Fruit fly (Drosophila melanogaster) whole organism, prepupa: Measurements from ENCODE around the gene Tep4.

Experiments used
- CG10631 ChIP-seq: fragments of 200-800 bp; sonication (Bioruptor generic); optimal IDR thresholded peaks from 2 replicates; lab custom pipeline; 2016; ENCODE audit warnings: missing biosample characterization, missing genetic modification characterization
- CG11294 ChIP-seq: fragments of 200-800 bp; sonication (Bioruptor generic); IDR thresholded peaks from 2 replicates; pipeline ENCODE4 v1.3.6; 2022; ENCODE audit warnings: missing biosample characterization, missing genetic modification characterization
- CG11762 ChIP-seq: fragments of 200-800 bp; sonication (Bioruptor generic); optimal IDR thresholded peaks from 3 replicates; lab custom pipeline; 2016; ENCODE audit warnings: missing biosample characterization, missing genetic modification characterization; ENCODE audit not compliant: insufficient read depth
- CG15336 ChIP-seq: fragments of 200-800 bp; sonication (Bioruptor generic); IDR thresholded peaks from 2 replicates; pipeline ENCODE4 v1.3.6; 2022; ENCODE audit warnings: missing biosample characterization, missing genetic modification characterization
- CG16779 ChIP-seq: fragments of 200-800 bp; sonication (Bioruptor generic); optimal IDR thresholded peaks from 3 replicates; lab custom pipeline; 2017; ENCODE audit warnings: missing biosample characterization, mild to moderate bottlenecking, missing genetic modification characterization
- CG3032 ChIP-seq: fragments of 200-800 bp; optimal IDR thresholded peaks from 2 replicates; lab custom pipeline; 2019; ENCODE audit warnings: missing biosample characterization, mild to moderate bottlenecking, missing genetic modification characterization, moderate library complexity
- CG31627 ChIP-seq: fragments of 200-800 bp; sonication (Bioruptor generic); optimal IDR thresholded peaks from 3 replicates; lab custom pipeline; 2016; ENCODE audit warnings: missing biosample characterization, missing genetic modification characterization
- CG32006 ChIP-seq: fragments of 200-800 bp; sonication (Bioruptor generic); optimal IDR thresholded peaks from 3 replicates; lab custom pipeline; 2017; ENCODE audit warnings: missing biosample characterization, mild to moderate bottlenecking, missing genetic modification characterization
- CG34406 ChIP-seq: fragments of 200-800 bp; sonication (Bioruptor generic); optimal IDR thresholded peaks from 3 replicates; lab custom pipeline; 2016; ENCODE audit warnings: missing biosample characterization, missing genetic modification characterization
- CG3919 ChIP-seq: fragments of 200-800 bp; sonication (Bioruptor generic); optimal IDR thresholded peaks from 3 replicates; lab custom pipeline; 2016; ENCODE audit warnings: missing biosample characterization, missing genetic modification characterization
- CG6163 ChIP-seq: fragments of 200-800 bp; sonication (Bioruptor generic); IDR thresholded peaks from 3 replicates; pipeline ENCODE4 v1.3.6; 2022; ENCODE audit warnings: missing biosample characterization, missing genetic modification characterization
- CG6276 ChIP-seq: fragments of 200-800 bp; sonication (Bioruptor generic); optimal IDR thresholded peaks from 2 replicates; lab custom pipeline; 2017; ENCODE audit warnings: missing biosample characterization, mild to moderate bottlenecking, missing genetic modification characterization
- CG6808 ChIP-seq: fragments of 200-800 bp; sonication (Bioruptor generic); optimal IDR thresholded peaks from 3 replicates; lab custom pipeline; 2017; ENCODE audit warnings: missing biosample characterization, missing genetic modification characterization, mild to moderate bottlenecking, moderate library complexity, missing genetic modification reagents
- CG8119 ChIP-seq: fragments of 200-800 bp; sonication (Bioruptor generic); IDR thresholded peaks from 3 replicates; pipeline ENCODE4 v1.3.6; 2022; ENCODE audit warnings: missing biosample characterization, missing genetic modification characterization
- CG8319 ChIP-seq: fragments of 200-800 bp; sonication (Bioruptor generic); optimal IDR thresholded peaks from 3 replicates; lab custom pipeline; 2016; ENCODE audit warnings: missing biosample characterization, missing genetic modification characterization
- CG8632 ChIP-seq: fragments of 200-800 bp; sonication (Bioruptor generic); optimal IDR thresholded peaks from 3 replicates; lab custom pipeline; 2016; ENCODE audit warnings: missing biosample characterization, missing genetic modification characterization
- CG9139 ChIP-seq: fragments of 200-800 bp; sonication (Bioruptor generic); optimal IDR thresholded peaks from 3 replicates; lab custom pipeline; 2017; ENCODE audit warnings: missing biosample characterization, mild to moderate bottlenecking, missing genetic modification characterization
- Eip75B ChIP-seq: fragments of 200-800 bp; sonication (Bioruptor generic); optimal IDR thresholded peaks from 3 replicates; lab custom pipeline; 2016; ENCODE audit warnings: missing biosample characterization, missing genetic modification characterization
- Eip78C ChIP-seq: fragments of 200-800 bp; sonication (Bioruptor generic); peaks from one replicate; lab custom pipeline; 2016; ENCODE audit warnings: missing biosample characterization, missing genetic modification characterization
- Ets96B ChIP-seq: fragments of 200-800 bp; optimal IDR thresholded peaks from 2 replicates; lab custom pipeline; 2019; ENCODE audit warnings: missing biosample characterization, mild to moderate bottlenecking, missing genetic modification characterization, moderate library complexity
- Hr39 ChIP-seq: fragments of 200-800 bp; sonication (Bioruptor generic); optimal IDR thresholded peaks from 2 replicates; lab custom pipeline; 2016; ENCODE audit warnings: missing biosample characterization, missing genetic modification characterization
- Hr4 ChIP-seq: fragments of 200-800 bp; sonication (Bioruptor generic); optimal IDR thresholded peaks from 3 replicates; lab custom pipeline; 2016; ENCODE audit warnings: missing biosample characterization, missing genetic modification characterization
- Lpt ChIP-seq: fragments of 200-800 bp; sonication (Bioruptor generic); optimal IDR thresholded peaks from 3 replicates; lab custom pipeline; 2016; ENCODE audit warnings: missing biosample characterization, missing genetic modification characterization
- Met ChIP-seq: fragments of 200-800 bp; sonication (Bioruptor generic); optimal IDR thresholded peaks from 3 replicates; lab custom pipeline; 2016; ENCODE audit warnings: missing biosample characterization, missing genetic modification characterization
- OdsH ChIP-seq: fragments of 200-800 bp; sonication (Bioruptor generic); optimal IDR thresholded peaks from 3 replicates; lab custom pipeline; 2016; ENCODE audit warnings: missing biosample characterization, missing genetic modification characterization
- Smox ChIP-seq: fragments of 200-800 bp; sonication (Bioruptor generic); optimal IDR thresholded peaks from 3 replicates; lab custom pipeline; 2016; ENCODE audit warnings: missing biosample characterization, missing genetic modification characterization
- Sox102F ChIP-seq: fragments of 200-800 bp; sonication (Bioruptor generic); optimal IDR thresholded peaks from 2 replicates; lab custom pipeline; 2016; ENCODE audit warnings: missing biosample characterization, mild to moderate bottlenecking, missing genetic modification characterization
- Sox14 ChIP-seq: fragments of 200-800 bp; sonication (Bioruptor generic); optimal IDR thresholded peaks from 3 replicates; lab custom pipeline; 2016; ENCODE audit warnings: missing biosample characterization, missing genetic modification characterization
- Sox15 ChIP-seq: fragments of 200-800 bp; sonication (Bioruptor generic); optimal IDR thresholded peaks from 3 replicates; lab custom pipeline; 2016; ENCODE audit warnings: missing biosample characterization, missing genetic modification characterization
- acj6 ChIP-seq: fragments of 200-800 bp; sonication (Bioruptor generic); optimal IDR thresholded peaks from 3 replicates; lab custom pipeline; 2016; ENCODE audit warnings: missing biosample characterization, missing genetic modification characterization
- dac ChIP-seq: fragments of 200-800 bp; sonication (Bioruptor generic); optimal IDR thresholded peaks from 2 replicates; lab custom pipeline; 2017; ENCODE audit warnings: missing biosample characterization, mild to moderate bottlenecking, missing genetic modification characterization
- dsx ChIP-seq: fragments of 200-800 bp; optimal IDR thresholded peaks from 3 replicates; lab custom pipeline; 2019; ENCODE audit warnings: missing biosample characterization, mild to moderate bottlenecking, missing genetic modification characterization, moderate library complexity; ENCODE audit not compliant: poor library complexity, severe bottlenecking
- eg ChIP-seq: fragments of 200-800 bp; sonication (Bioruptor generic); IDR thresholded peaks from 3 replicates; pipeline ENCODE4 v1.3.6; 2022; ENCODE audit warnings: missing biosample characterization, missing genetic modification characterization
- esn ChIP-seq: fragments of 200-800 bp; sonication (Bioruptor generic); optimal IDR thresholded peaks from 2 replicates; lab custom pipeline; 2016; ENCODE audit warnings: missing biosample characterization, mild to moderate bottlenecking, missing genetic modification characterization, moderate library complexity
- fkh ChIP-seq: fragments of 200-800 bp; sonication (Bioruptor generic); optimal IDR thresholded peaks from 3 replicates; lab custom pipeline; 2017; ENCODE audit warnings: missing biosample characterization, mild to moderate bottlenecking, missing genetic modification characterization, moderate library complexity
- lz ChIP-seq: fragments of 200-800 bp; sonication (Bioruptor generic); optimal IDR thresholded peaks from 3 replicates; lab custom pipeline; 2016; ENCODE audit warnings: missing biosample characterization, missing genetic modification characterization
- net ChIP-seq: fragments of 200-800 bp; sonication (Bioruptor generic); optimal IDR thresholded peaks from 3 replicates; lab custom pipeline; 2016; ENCODE audit warnings: missing biosample characterization, missing genetic modification characterization
- pdm3 ChIP-seq: fragments of 200-800 bp; sonication (Bioruptor generic); optimal IDR thresholded peaks from 3 replicates; lab custom pipeline; 2016; ENCODE audit warnings: missing biosample characterization, missing genetic modification characterization
- ss ChIP-seq, 2 experiments: fragments of 200-800 bp; sonication (Bioruptor generic); optimal IDR thresholded peaks; 2 replicates in 1 of 2; 3 replicates in 1 of 2; lab custom pipeline; 2017 to 2018; ENCODE audit warnings: mild to moderate bottlenecking in 2 of 2, missing biosample characterization in 2 of 2, missing genetic modification characterization in 2 of 2, moderate library complexity in 1 of 2
- svp ChIP-seq: fragments of 200-800 bp; sonication (Bioruptor generic); peaks from one replicate; lab custom pipeline; 2016; ENCODE audit warnings: missing biosample characterization, missing genetic modification characterization
- topi ChIP-seq: fragments of 200-800 bp; sonication (Bioruptor generic); optimal IDR thresholded peaks from 3 replicates; lab custom pipeline; 2016; ENCODE audit warnings: missing biosample characterization, missing genetic modification characterization
- vri ChIP-seq: fragments of 200-800 bp; sonication (Bioruptor generic); optimal IDR thresholded peaks from 3 replicates; lab custom pipeline; 2016; ENCODE audit warnings: missing biosample characterization, mild to moderate bottlenecking, missing genetic modification characterization

Tep4 gene

dm6 chr2L:19542268-19542773, 6.0 kb upstream of the Tep4 start (continued):
- TF ChIP-seq CG6808 (no peak), ss (GFP tag; optimal IDR thresholded peaks at IDR 0.05; lab: Kevin White, UChicago) (no peak)

dm6 chr2L:19543010-19543564, 5.2 kb upstream of the Tep4 start:
- TF ChIP-seq CG15336 (GFP tag; lab: Robert Waterston, UW) (0 out of 2 replicates have a peak, but pooled peaks have one; percentile 9), Smox (peak; percentile 6), Hr4 (GFP tag; lab: Kevin White, UChicago) (peak; percentile 8), lz (GFP tag; lab: Kevin White, UChicago) (no peak), Eip78C (peak; percentile 57), Sox14 (peak; percentile 3), Sox15 (no peak), esn (GFP tag; lab: Kevin White, UChicago) (peak; percentile 6), CG3032 (tag; lab: Kevin White, UChicago) (no peak), dac (GFP tag; lab: Kevin White, UChicago) (no peak), CG16779 (tag; lab: Kevin White, UChicago) (no peak), CG6276 (GFP tag; lab: Kevin White, UChicago) (peak; percentile 19), dsx (no peak)
- TF ChIP-seq, all 60 proteins: peak for 7

- TF ChIP-seq Hr39 (GFP tag; lab: Kevin White, UChicago): peak; percentile 5
- TF ChIP-seq CG11762: no peak
- TF ChIP-seq Lpt: no peak
- peak; percentile 24 for TF ChIP-seq CG8632 (GFP tag; lab: Kevin White, UChicago)
- peak; percentile 19 for TF ChIP-seq dsx
- TF ChIP-seq Ets96B (tag; lab: Kevin White, UChicago): peak; percentile 8
- peak; percentile 21 for TF ChIP-seq Hr4 (GFP tag; lab: Kevin White, UChicago)
- TF ChIP-seq lz (GFP tag; lab: Kevin White, UChicago): peak; percentile 7
- peak; percentile 72 for TF ChIP-seq svp (GFP tag; lab: Kevin White, UChicago)
- no peak for TF ChIP-seq CG8319 (GFP tag; lab: Kevin White, UChicago)
- no peak for TF ChIP-seq pdm3 (GFP tag; lab: Kevin White, UChicago)
- peak; percentile 25 for TF ChIP-seq CG3919 (GFP tag; lab: Kevin White, UChicago)
- TF ChIP-seq topi (GFP tag; lab: Kevin White, UChicago): peak; percentile 34
- no peak for TF ChIP-seq CG3032 (tag; lab: Kevin White, UChicago)
- peak; percentile 87 for TF ChIP-seq fkh
- TF ChIP-seq CG6276 (GFP tag; lab: Kevin White, UChicago): no peak
- TF ChIP-seq CG34406 (GFP tag; lab: Kevin White, UChicago): peak; percentile 28
- peak; percentile 84 for TF ChIP-seq Eip78C
- TF ChIP-seq Sox102F (GFP tag; lab: Kevin White, UChicago): peak; percentile 19
- TF ChIP-seq CG10631 (GFP tag; lab: Kevin White, UChicago): no peak
- no peak for TF ChIP-seq CG31627 (GFP tag; lab: Kevin White, UChicago)
- TF ChIP-seq CG9139 (GFP tag; lab: Kevin White, UChicago): no peak
- peak; percentile 52 for TF ChIP-seq CG15336 (GFP tag; lab: Robert Waterston, UW)
- no peak for TF ChIP-seq CG11294
- TF ChIP-seq CG32006: peak; percentile 29
- peak; percentile 55 for TF ChIP-seq vri (GFP tag; lab: Kevin White, UChicago)
- no peak for TF ChIP-seq CG6808
- no peak for TF ChIP-seq dac (GFP tag; lab: Kevin White, UChicago)
- peak; percentile 6 for TF ChIP-seq esn (GFP tag; lab: Kevin White, UChicago)
- TF ChIP-seq CG8119 (GFP tag; lab: Robert Waterston, UW): peak; percentile 36; the same call in 1 of the 3 replicates
- peak; percentile 12 for TF ChIP-seq acj6 (GFP tag; lab: Kevin White, UChicago)
- peak; percentile 13 to 15 for TF ChIP-seq ss (GFP tag; optimal IDR thresholded peaks at IDR 0.05; lab: Kevin White, UChicago)
- peak; percentile 38 for TF ChIP-seq Met (GFP tag; lab: Kevin White, UChicago)
- no peak for TF ChIP-seq Eip75B (GFP tag; lab: Kevin White, UChicago)
- peak; percentile 42; the same call in 1 of the 3 replicates for TF ChIP-seq CG6163 (GFP tag; lab: Robert Waterston, UW)
- TF ChIP-seq eg (GFP tag; lab: Robert Waterston, UW): peak; percentile 44; the same call in 1 of the 3 replicates
- TF ChIP-seq net (GFP tag; lab: Kevin White, UChicago): peak; percentile 17
- peak; percentile 9 for TF ChIP-seq OdsH
- peak; percentile 9 for TF ChIP-seq Smox
Observed at dm6 chr2L:19546869-19547710, 1.2 kb upstream of the Tep4 start, which contains the start of gene CG10337. TSS of gene CG10337 (minus strand) at chr2L:19546959.
